Fruit fly (Drosophila melanogaster) whole organism, prepupa: ENCODE results near the gene Mettl5.

Experiments
- Blimp-1 ChIP-seq: fragments of 200-800 bp; sonication (Bioruptor generic); optimal IDR thresholded peaks from 3 replicates; lab custom pipeline; 2017; ENCODE audit warnings: missing biosample characterization, missing genetic modification characterization, mild to moderate bottlenecking, moderate library complexity, missing genetic modification reagents
- CG10631 ChIP-seq: fragments of 200-800 bp; sonication (Bioruptor generic); optimal IDR thresholded peaks from 2 replicates; lab custom pipeline; 2016; ENCODE audit warnings: missing biosample characterization, missing genetic modification characterization
- CG10669 ChIP-seq: fragments of 200-800 bp; sonication (Bioruptor generic); optimal IDR thresholded peaks from 3 replicates; lab custom pipeline; 2018; ENCODE audit warnings: missing biosample characterization, mild to moderate bottlenecking, missing genetic modification characterization, moderate library complexity
- CG11762 ChIP-seq: fragments of 200-800 bp; sonication (Bioruptor generic); optimal IDR thresholded peaks from 3 replicates; lab custom pipeline; 2016; ENCODE audit warnings: missing biosample characterization, missing genetic modification characterization; ENCODE audit not compliant: insufficient read depth
- CG11902 ChIP-seq: fragments of 200-800 bp; sonication (Bioruptor generic); optimal IDR thresholded peaks from 3 replicates; lab custom pipeline; 2016; ENCODE audit warnings: missing biosample characterization, missing genetic modification characterization
- CG15336 ChIP-seq: fragments of 200-800 bp; sonication (Bioruptor generic); IDR thresholded peaks from 2 replicates; pipeline ENCODE4 v1.3.6; 2022; ENCODE audit warnings: missing biosample characterization, missing genetic modification characterization
- CG1621 ChIP-seq: fragments of 200-800 bp; sonication (Bioruptor generic); optimal IDR thresholded peaks from 3 replicates; lab custom pipeline; 2018; ENCODE audit warnings: missing biosample characterization, mild to moderate bottlenecking, missing genetic modification characterization
- CG16779 ChIP-seq: fragments of 200-800 bp; sonication (Bioruptor generic); optimal IDR thresholded peaks from 3 replicates; lab custom pipeline; 2017; ENCODE audit warnings: missing biosample characterization, mild to moderate bottlenecking, missing genetic modification characterization
- CG3032 ChIP-seq: fragments of 200-800 bp; optimal IDR thresholded peaks from 2 replicates; lab custom pipeline; 2019; ENCODE audit warnings: missing biosample characterization, mild to moderate bottlenecking, missing genetic modification characterization, moderate library complexity
- CG32006 ChIP-seq: fragments of 200-800 bp; sonication (Bioruptor generic); optimal IDR thresholded peaks from 3 replicates; lab custom pipeline; 2017; ENCODE audit warnings: missing biosample characterization, mild to moderate bottlenecking, missing genetic modification characterization
- CG34406 ChIP-seq: fragments of 200-800 bp; sonication (Bioruptor generic); optimal IDR thresholded peaks from 3 replicates; lab custom pipeline; 2016; ENCODE audit warnings: missing biosample characterization, missing genetic modification characterization
- CG3919 ChIP-seq: fragments of 200-800 bp; sonication (Bioruptor generic); optimal IDR thresholded peaks from 3 replicates; lab custom pipeline; 2016; ENCODE audit warnings: missing biosample characterization, missing genetic modification characterization
- CG4318 ChIP-seq: fragments of 200-800 bp; sonication (Bioruptor generic); optimal IDR thresholded peaks from 3 replicates; lab custom pipeline; 2017; ENCODE audit warnings: missing biosample characterization, mild to moderate bottlenecking, missing genetic modification characterization
- CG6163 ChIP-seq: fragments of 200-800 bp; sonication (Bioruptor generic); IDR thresholded peaks from 3 replicates; pipeline ENCODE4 v1.3.6; 2022; ENCODE audit warnings: missing biosample characterization, missing genetic modification characterization
- CG6792 ChIP-seq: fragments of 200-800 bp; sonication (Bioruptor generic); optimal IDR thresholded peaks from 3 replicates; lab custom pipeline; 2016; ENCODE audit warnings: missing biosample characterization, missing genetic modification characterization
- CG6808 ChIP-seq: fragments of 200-800 bp; sonication (Bioruptor generic); optimal IDR thresholded peaks from 3 replicates; lab custom pipeline; 2017; ENCODE audit warnings: missing biosample characterization, missing genetic modification characterization, mild to moderate bottlenecking, moderate library complexity, missing genetic modification reagents
- CG6854 ChIP-seq: fragments of 200-800 bp; sonication (Bioruptor generic); optimal IDR thresholded peaks from 2 replicates; lab custom pipeline; 2017; ENCODE audit warnings: missing biosample characterization, mild to moderate bottlenecking, missing genetic modification characterization
- CG7368 ChIP-seq: fragments of 200-800 bp; sonication (Bioruptor generic); optimal IDR thresholded peaks from 3 replicates; lab custom pipeline; 2016; ENCODE audit warnings: missing biosample characterization, missing genetic modification characterization
- CG8119 ChIP-seq: fragments of 200-800 bp; sonication (Bioruptor generic); IDR thresholded peaks from 3 replicates; pipeline ENCODE4 v1.3.6; 2022; ENCODE audit warnings: missing biosample characterization, missing genetic modification characterization
- CG8319 ChIP-seq: fragments of 200-800 bp; sonication (Bioruptor generic); optimal IDR thresholded peaks from 3 replicates; lab custom pipeline; 2016; ENCODE audit warnings: missing biosample characterization, missing genetic modification characterization
- CG8632 ChIP-seq: fragments of 200-800 bp; sonication (Bioruptor generic); optimal IDR thresholded peaks from 3 replicates; lab custom pipeline; 2016; ENCODE audit warnings: missing biosample characterization, missing genetic modification characterization
- CG9139 ChIP-seq: fragments of 200-800 bp; sonication (Bioruptor generic); optimal IDR thresholded peaks from 3 replicates; lab custom pipeline; 2017; ENCODE audit warnings: missing biosample characterization, mild to moderate bottlenecking, missing genetic modification characterization
- Eip78C ChIP-seq: fragments of 200-800 bp; sonication (Bioruptor generic); peaks from one replicate; lab custom pipeline; 2016; ENCODE audit warnings: missing biosample characterization, missing genetic modification characterization
- Eip93F ChIP-seq: fragments of 200-800 bp; sonication (Bioruptor generic); optimal IDR thresholded peaks from 2 replicates; lab custom pipeline; 2016; ENCODE audit warnings: missing biosample characterization, mild to moderate bottlenecking, missing genetic modification characterization
- Ets21C ChIP-seq: fragments of 200-800 bp; sonication (Bioruptor generic); optimal IDR thresholded peaks from 3 replicates; lab custom pipeline; 2016; ENCODE audit warnings: missing biosample characterization, missing genetic modification characterization
- Ets96B ChIP-seq: fragments of 200-800 bp; optimal IDR thresholded peaks from 2 replicates; lab custom pipeline; 2019; ENCODE audit warnings: missing biosample characterization, mild to moderate bottlenecking, missing genetic modification characterization, moderate library complexity
- Hr38 ChIP-seq: sonication (Bioruptor generic); optimal IDR thresholded peaks from 2 replicates; lab custom pipeline; 2016; ENCODE audit warnings: missing biosample characterization, missing genetic modification characterization
- Hr39 ChIP-seq: fragments of 200-800 bp; sonication (Bioruptor generic); optimal IDR thresholded peaks from 2 replicates; lab custom pipeline; 2016; ENCODE audit warnings: missing biosample characterization, missing genetic modification characterization
- Hr4 ChIP-seq: fragments of 200-800 bp; sonication (Bioruptor generic); optimal IDR thresholded peaks from 3 replicates; lab custom pipeline; 2016; ENCODE audit warnings: missing biosample characterization, missing genetic modification characterization
- Lpt ChIP-seq: fragments of 200-800 bp; sonication (Bioruptor generic); optimal IDR thresholded peaks from 3 replicates; lab custom pipeline; 2016; ENCODE audit warnings: missing biosample characterization, missing genetic modification characterization
- Met ChIP-seq: fragments of 200-800 bp; sonication (Bioruptor generic); optimal IDR thresholded peaks from 3 replicates; lab custom pipeline; 2016; ENCODE audit warnings: missing biosample characterization, missing genetic modification characterization
- OdsH ChIP-seq: fragments of 200-800 bp; sonication (Bioruptor generic); optimal IDR thresholded peaks from 3 replicates; lab custom pipeline; 2016; ENCODE audit warnings: missing biosample characterization, missing genetic modification characterization
- Smox ChIP-seq: fragments of 200-800 bp; sonication (Bioruptor generic); optimal IDR thresholded peaks from 3 replicates; lab custom pipeline; 2016; ENCODE audit warnings: missing biosample characterization, missing genetic modification characterization
- Sox102F ChIP-seq: fragments of 200-800 bp; sonication (Bioruptor generic); optimal IDR thresholded peaks from 2 replicates; lab custom pipeline; 2016; ENCODE audit warnings: missing biosample characterization, mild to moderate bottlenecking, missing genetic modification characterization
- Sox14 ChIP-seq: fragments of 200-800 bp; sonication (Bioruptor generic); optimal IDR thresholded peaks from 3 replicates; lab custom pipeline; 2016; ENCODE audit warnings: missing biosample characterization, missing genetic modification characterization
- Sox15 ChIP-seq: fragments of 200-800 bp; sonication (Bioruptor generic); optimal IDR thresholded peaks from 3 replicates; lab custom pipeline; 2016; ENCODE audit warnings: missing biosample characterization, missing genetic modification characterization
- achi ChIP-seq: fragments of 200-800 bp; sonication (Bioruptor generic); optimal IDR thresholded peaks from 3 replicates; lab custom pipeline; 2016; ENCODE audit warnings: missing biosample characterization, missing genetic modification characterization
- cyc ChIP-seq: fragments of 200-800 bp; sonication (Bioruptor generic); optimal IDR thresholded peaks from 3 replicates; lab custom pipeline; 2016; ENCODE audit warnings: missing biosample characterization, missing genetic modification characterization
- eg ChIP-seq: fragments of 200-800 bp; sonication (Bioruptor generic); IDR thresholded peaks from 3 replicates; pipeline ENCODE4 v1.3.6; 2022; ENCODE audit warnings: missing biosample characterization, missing genetic modification characterization
- esn ChIP-seq: fragments of 200-800 bp; sonication (Bioruptor generic); optimal IDR thresholded peaks from 2 replicates; lab custom pipeline; 2016; ENCODE audit warnings: missing biosample characterization, mild to moderate bottlenecking, missing genetic modification characterization, moderate library complexity
- fd59A ChIP-seq: fragments of 200-800 bp; sonication (Bioruptor generic); optimal IDR thresholded peaks from 2 replicates; lab custom pipeline; 2017; ENCODE audit warnings: missing biosample characterization, mild to moderate bottlenecking, missing genetic modification characterization, missing genetic modification reagents
- fd85E ChIP-seq: fragments of 200-800 bp; sonication (Bioruptor generic); optimal IDR thresholded peaks from 3 replicates; lab custom pipeline; 2016; ENCODE audit warnings: missing biosample characterization, missing genetic modification characterization
- lz ChIP-seq: fragments of 200-800 bp; sonication (Bioruptor generic); optimal IDR thresholded peaks from 3 replicates; lab custom pipeline; 2016; ENCODE audit warnings: missing biosample characterization, missing genetic modification characterization
- net ChIP-seq: fragments of 200-800 bp; sonication (Bioruptor generic); optimal IDR thresholded peaks from 3 replicates; lab custom pipeline; 2016; ENCODE audit warnings: missing biosample characterization, missing genetic modification characterization
- salr ChIP-seq, 2 experiments: fragments of 200-800 bp; sonication (Bioruptor generic); optimal IDR thresholded peaks; 3 replicates each; lab custom pipeline; 2016 to 2018; ENCODE audit warnings: missing biosample characterization in 2 of 2, missing genetic modification characterization in 2 of 2, mild to moderate bottlenecking in 1 of 2
- spab ChIP-seq: fragments of 200-800 bp; sonication (Bioruptor generic); optimal IDR thresholded peaks from 2 replicates; lab custom pipeline; 2017; ENCODE audit warnings: missing biosample characterization, mild to moderate bottlenecking, missing genetic modification characterization, missing genetic modification reagents
- ss ChIP-seq, 2 experiments: fragments of 200-800 bp; sonication (Bioruptor generic); optimal IDR thresholded peaks; 2 replicates in 1 of 2; 3 replicates in 1 of 2; lab custom pipeline; 2017 to 2018; ENCODE audit warnings: mild to moderate bottlenecking in 2 of 2, missing biosample characterization in 2 of 2, missing genetic modification characterization in 2 of 2, moderate library complexity in 1 of 2
- svp ChIP-seq: fragments of 200-800 bp; sonication (Bioruptor generic); peaks from one replicate; lab custom pipeline; 2016; ENCODE audit warnings: missing biosample characterization, missing genetic modification characterization
- topi ChIP-seq: fragments of 200-800 bp; sonication (Bioruptor generic); optimal IDR thresholded peaks from 3 replicates; lab custom pipeline; 2016; ENCODE audit warnings: missing biosample characterization, missing genetic modification characterization
- vri ChIP-seq: fragments of 200-800 bp; sonication (Bioruptor generic); optimal IDR thresholded peaks from 3 replicates; lab custom pipeline; 2016; ENCODE audit warnings: missing biosample characterization, mild to moderate bottlenecking, missing genetic modification characterization

Gene Mettl5

dm6 chr3L:19261720-19262119 is 1.8 kb upstream of the Mettl5 start:
- TF ChIP-seq CG6163 (GFP tag; lab: Robert Waterston, UW) (peak; percentile 14; the same call in 1 of the 3 replicates), CG4318 (GFP tag; lab: Kevin White, UChicago) (no peak)

DNA sequence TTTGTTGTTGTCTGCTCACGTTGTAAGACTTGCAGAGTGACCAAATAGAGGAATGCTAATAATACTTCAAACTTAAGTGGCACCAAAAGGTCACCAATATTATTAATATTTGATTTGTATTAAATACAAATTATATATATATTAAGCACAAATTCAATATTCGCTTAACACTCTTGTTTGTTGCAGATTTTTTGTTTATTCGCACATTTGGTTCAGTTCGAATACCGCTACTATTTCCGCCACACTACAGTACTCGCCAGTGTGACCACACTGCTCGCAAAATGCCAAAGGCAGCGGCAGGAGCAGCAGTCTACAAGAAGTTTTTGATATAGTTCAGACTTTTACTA is 548 bp downstream of the Mettl5 start, which contains the start of gene Max:
Gene Max (minus strand): TSS at position 44 of the 347 bp plus-strand sequence.
- TF ChIP-seq CG8319 (GFP tag; lab: Kevin White, UChicago): peak; percentile 100
- TF ChIP-seq Blimp-1 (GFP tag; lab: Kevin White, UChicago): peak; percentile 13
- peak; percentile 32 for TF ChIP-seq CG1621 (tag; lab: Kevin White, UChicago)
- TF ChIP-seq CG16779 (tag; lab: Kevin White, UChicago): peak; percentile 13
- peak; percentile 44 for TF ChIP-seq Sox102F (GFP tag; lab: Kevin White, UChicago)
- TF ChIP-seq esn: peak; percentile 62
- TF ChIP-seq Ets96B (tag; lab: Kevin White, UChicago): peak; percentile 51
- peak; percentile 39 for TF ChIP-seq Sox14 (GFP tag; lab: Kevin White, UChicago)
- TF ChIP-seq CG3919 (GFP tag; lab: Kevin White, UChicago): peak; percentile 69
- TF ChIP-seq CG15336 (GFP tag; lab: Robert Waterston, UW): peak; percentile 52
- peak; percentile 51 for TF ChIP-seq Met
- peak; percentile 14 for TF ChIP-seq topi
- peak in 1 of 2 experiments; percentile 59 for TF ChIP-seq ss (GFP tag; optimal IDR thresholded peaks at IDR 0.05; lab: Kevin White, UChicago)
- peak; percentile 46 for TF ChIP-seq CG6792 (GFP tag; lab: Kevin White, UChicago)
- TF ChIP-seq CG6808 (GFP tag; lab: Kevin White, UChicago): peak; percentile 30
- TF ChIP-seq fd85E (GFP tag; lab: Kevin White, UChicago): no peak
- no peak for TF ChIP-seq CG9139 (GFP tag; lab: Kevin White, UChicago)
- TF ChIP-seq Hr4 (GFP tag; lab: Kevin White, UChicago): peak; percentile 58
- peak; percentile 66 for TF ChIP-seq CG34406 (GFP tag; lab: Kevin White, UChicago)
- TF ChIP-seq lz: peak; percentile 42
- no peak for TF ChIP-seq vri
- TF ChIP-seq CG6854 (GFP tag; lab: Kevin White, UChicago): peak; percentile 3
- TF ChIP-seq CG8119 (GFP tag; lab: Robert Waterston, UW): peak; percentile 31; the same call in 1 of the 3 replicates
- TF ChIP-seq CG11762 (GFP tag; lab: Kevin White, UChicago): peak; percentile 6
- peak; percentile 95 for TF ChIP-seq svp
- peak; percentile 36 for TF ChIP-seq Hr39 (GFP tag; lab: Kevin White, UChicago)
- peak; percentile 41 for TF ChIP-seq Smox
- TF ChIP-seq CG3032: peak; percentile 71
- TF ChIP-seq spab (GFP tag; lab: Kevin White, UChicago): no peak
- no peak for TF ChIP-seq Hr38
- TF ChIP-seq Eip78C: peak; percentile 88
- peak; percentile 82 for TF ChIP-seq eg (GFP tag; lab: Robert Waterston, UW)
- TF ChIP-seq CG32006 (GFP tag; lab: Kevin White, UChicago): peak; percentile 62
- peak; percentile 53 for TF ChIP-seq CG10669 (GFP tag; lab: Kevin White, UChicago)
- TF ChIP-seq salr (GFP tag; optimal IDR thresholded peaks at IDR 0.05; lab: Kevin White, UChicago): peak in 1 of 2 experiments; percentile 32
- TF ChIP-seq CG7368 (GFP tag; lab: Kevin White, UChicago): peak; percentile 48
- TF ChIP-seq achi (GFP tag; lab: Kevin White, UChicago): peak; percentile 67
- TF ChIP-seq CG10631 (GFP tag; lab: Kevin White, UChicago): peak; percentile 65
- TF ChIP-seq cyc: peak; percentile 23
- peak; percentile 31 for TF ChIP-seq CG11902
- peak; percentile 68 for TF ChIP-seq OdsH (GFP tag; lab: Kevin White, UChicago)
- TF ChIP-seq Sox15: peak; percentile 32
- TF ChIP-seq Lpt (GFP tag; lab: Kevin White, UChicago): peak; percentile 42
- TF ChIP-seq net (GFP tag; lab: Kevin White, UChicago): peak; percentile 43
- TF ChIP-seq Ets21C: no peak
- TF ChIP-seq CG8632 (GFP tag; lab: Kevin White, UChicago): peak; percentile 37
- peak; percentile 66 for TF ChIP-seq Eip93F (GFP tag; lab: Kevin White, UChicago)
- no peak for TF ChIP-seq fd59A (GFP tag; lab: Kevin White, UChicago)
